Comparison of ENCODE assay signal across 1 fruit fly cellular context in the genomic region with DNA sequence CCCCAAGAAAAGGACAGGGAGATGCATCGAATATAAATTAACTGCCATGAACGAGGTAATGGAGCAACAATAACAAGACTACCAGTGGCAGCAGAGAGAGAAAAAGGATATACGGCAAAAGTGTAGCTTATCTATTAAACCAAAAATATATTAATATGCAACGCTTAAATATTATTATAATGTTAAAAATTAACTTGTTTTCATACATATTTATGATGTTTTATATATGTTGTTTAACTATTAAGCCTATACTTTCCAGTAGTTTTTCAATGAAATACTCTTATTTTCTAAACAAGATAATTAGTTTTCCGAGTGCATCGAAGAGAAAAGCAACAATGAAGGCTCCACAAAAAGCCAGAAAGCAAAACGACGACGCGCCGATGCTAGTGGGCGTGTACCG.
A peak's percentile ranks its signal among the peaks of the same experiment; 100 is the strongest.
TF ChIP-seq lines count a peak whose summit lies in the region.

No protein-coding gene starts in this region.

TF ChIP-seq in whole organism, prepupa, 60 proteins besides CTCF, POLR2A, EP300 and RAD21 (continued from another document):
- TF ChIP-seq pdm3 (GFP tag; optimal IDR thresholded peaks at IDR 0.05; lab: Kevin White, UChicago) (no peak), CG9139 (GFP tag; optimal IDR thresholded peaks at IDR 0.05; lab: Kevin White, UChicago) (peak; percentile 14), dsx (GFP tag; optimal IDR thresholded peaks at IDR 0.05; lab: Kevin White, UChicago; ENCODE audit: poor library complexity, severe bottlenecking) (peak; percentile 82), CG3032 (tag; optimal IDR thresholded peaks at IDR 0.05; lab: Kevin White, UChicago) (peak; percentile 64), OdsH (GFP tag; optimal IDR thresholded peaks at IDR 0.05; lab: Kevin White, UChicago) (no peak), CG8119 (GFP tag; IDR thresholded peaks at IDR 0.05; lab: Robert Waterston, UW) (peak; percentile 28; the same call in 1 of the 3 replicates), CG10631 (GFP tag; optimal IDR thresholded peaks at IDR 0.05; lab: Kevin White, UChicago) (peak; percentile 26), net (GFP tag; optimal IDR thresholded peaks at IDR 0.05; lab: Kevin White, UChicago) (no peak), CG8319 (GFP tag; optimal IDR thresholded peaks at IDR 0.05; lab: Kevin White, UChicago) (no peak)
